Worm (Caenorhabditis elegans): Measurements from ENCODE around the gene F57H12.5.

Gene F57H12.5

ce11 chrIV:7988385-7988784, 21.3 kb downstream of the F57H12.5 start, which contains the start of gene col-115:
Gene col-115 (plus strand): TSS chrIV:7988685.
- TF ChIP-seq lir-1 (GFP tag; conservative IDR thresholded peaks at IDR 0.05) (no peak), sea-2 (GFP tag; IDR thresholded peaks at IDR 0.05) (no peak), bed-1 (GFP tag; IDR thresholded peaks at IDR 0.05) (no peak), sptf-2 (GFP tag; optimal IDR thresholded peaks at IDR 0.05) (no peak), F57A8.1 (GFP tag; optimal IDR thresholded peaks at IDR 0.05) (no peak), sdz-38 (tag; optimal IDR thresholded peaks at IDR 0.05) (no peak)

DNA sequence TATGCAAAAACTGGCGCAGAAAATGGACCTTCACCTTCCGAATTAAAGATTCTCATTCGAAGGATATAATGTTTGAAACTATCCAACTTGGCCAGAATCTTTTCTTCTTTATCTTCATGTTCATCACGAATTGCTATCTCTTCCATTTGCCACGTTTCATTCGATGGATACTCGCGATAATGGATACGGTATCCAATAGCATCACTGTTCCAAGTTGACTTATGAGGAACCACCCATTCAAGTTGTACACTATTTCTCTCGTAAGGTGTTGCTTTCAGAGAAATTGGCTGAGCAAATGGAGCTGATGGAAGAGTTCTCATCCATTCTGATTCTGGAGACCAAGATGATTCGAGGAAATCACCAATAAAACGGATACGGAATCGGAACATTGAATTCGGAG, 27.6 kb downstream of the F57H12.5 start:
- no peak for TF ChIP-seq lin-54 (GFP tag; optimal IDR thresholded peaks at IDR 0.05)
- TF ChIP-seq hmg-1.2 (GFP tag; IDR thresholded peaks at IDR 0.05), result no peak
- TF ChIP-seq zfh-2 (GFP tag; conservative IDR thresholded peaks at IDR 0.05), result no peak
- no peak for TF ChIP-seq F37B4.10 (GFP tag; IDR thresholded peaks at IDR 0.05)
- TF ChIP-seq unc-62 (GFP tag; optimal IDR thresholded peaks at IDR 0.05), result no peak
- no peak for TF ChIP-seq egl-44 (GFP tag; IDR thresholded peaks at IDR 0.05)
- no peak for TF ChIP-seq lin-40 (tag; optimal IDR thresholded peaks at IDR 0.05)
- no peak for TF ChIP-seq athp-1 (tag; optimal IDR thresholded peaks at IDR 0.05)
- no peak for TF ChIP-seq egl-18 (GFP tag; IDR thresholded peaks at IDR 0.05)
- TF ChIP-seq tbx-9 (tag; optimal IDR thresholded peaks at IDR 0.05; ENCODE audit: borderline replicate concordance), result no peak

DNA sequence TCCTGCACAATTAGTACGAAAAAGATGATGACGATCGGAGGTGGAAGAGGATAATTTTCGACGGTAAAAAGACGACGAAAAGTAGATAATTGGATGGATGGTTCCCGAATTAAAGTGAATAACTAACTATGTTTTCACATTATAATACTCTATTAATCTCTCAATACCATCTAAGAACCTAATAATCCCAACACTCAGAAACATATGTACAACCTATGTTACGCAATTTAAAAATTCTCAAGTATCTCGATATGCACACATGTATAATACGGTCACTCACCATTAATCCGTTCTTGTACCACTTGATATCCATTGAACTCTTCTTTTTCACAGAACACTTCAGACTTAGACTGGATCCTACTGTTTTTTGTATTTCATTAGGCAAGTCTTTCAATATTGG, 33.7 kb downstream of the F57H12.5 start:
- no peak for TF ChIP-seq F33H1.4 (GFP tag; IDR thresholded peaks at IDR 0.05)
- no peak for TF ChIP-seq bed-1 (GFP tag; IDR thresholded peaks at IDR 0.05)
- TF ChIP-seq ama-1 (optimal IDR thresholded peaks at IDR 0.05), result no peak
- no peak for TF ChIP-seq ama-1 (GFP tag; optimal IDR thresholded peaks at IDR 0.05)
- TF ChIP-seq K11D2.4 (GFP tag; IDR thresholded peaks at IDR 0.05), result no peak
- TF ChIP-seq sptf-2 (GFP tag; optimal IDR thresholded peaks at IDR 0.05), result no peak
- TF ChIP-seq him-1 (tag; optimal IDR thresholded peaks at IDR 0.05), result no peak
- no peak for TF ChIP-seq F39B2.1 (GFP tag; IDR thresholded peaks at IDR 0.05)
- no peak for TF ChIP-seq Y53G8AR.9 (GFP tag; conservative IDR thresholded peaks at IDR 0.05)
- TF ChIP-seq snpc-1.3 (tag; optimal IDR thresholded peaks at IDR 0.05; ENCODE audit: insufficient read depth), result no peak
- TF ChIP-seq egrh-3 (GFP tag; IDR thresholded peaks at IDR 0.05), result no peak
- no peak for TF ChIP-seq ceh-91 (GFP tag; IDR thresholded peaks at IDR 0.05)
- no peak for TF ChIP-seq hmg-1.2 (GFP tag; IDR thresholded peaks at IDR 0.05)
- no peak for TF ChIP-seq attf-5 (GFP tag; optimal IDR thresholded peaks at IDR 0.05)
- no peak for TF ChIP-seq let-526 (GFP tag; IDR thresholded peaks at IDR 0.05)
- TF ChIP-seq ceh-79 (tag; optimal IDR thresholded peaks at IDR 0.05), result no peak
- TF ChIP-seq aptf-3 (GFP tag; IDR thresholded peaks at IDR 0.05), result no peak
- no peak for TF ChIP-seq nhr-80 (tag; optimal IDR thresholded peaks at IDR 0.05)

- no peak for TF ChIP-seq lag-1 (GFP tag; IDR thresholded peaks at IDR 0.05)
- no peak for TF ChIP-seq mes-4 (tag; optimal IDR thresholded peaks at IDR 0.05)
- no peak for TF ChIP-seq ztf-6 (GFP tag; IDR thresholded peaks at IDR 0.05)
- TF ChIP-seq fkh-3 (tag; optimal IDR thresholded peaks at IDR 0.05), result no peak
- TF ChIP-seq cebp-1 (GFP tag; IDR thresholded peaks at IDR 0.05), result no peak
- TF ChIP-seq cebp-1 (tag; optimal IDR thresholded peaks at IDR 0.05), result no peak
- no peak for TF ChIP-seq Y53F4B.3 (GFP tag; IDR thresholded peaks at IDR 0.05)
- TF ChIP-seq Y56A3A.18 (GFP tag; IDR thresholded peaks at IDR 0.05), result no peak
- TF ChIP-seq sdz-38 (tag; optimal IDR thresholded peaks at IDR 0.05), result no peak
- no peak for TF ChIP-seq ekl-4 (GFP tag; IDR thresholded peaks at IDR 0.05)
- TF ChIP-seq lsy-27 (tag; optimal IDR thresholded peaks at IDR 0.05; ENCODE audit: borderline replicate concordance, insufficient read depth), result no peak
- no peak for TF ChIP-seq F57C9.4 (tag; optimal IDR thresholded peaks at IDR 0.05)
- TF ChIP-seq aptf-2 (GFP tag; conservative IDR thresholded peaks at IDR 0.05), result no peak
- TF ChIP-seq ceh-91 (GFP tag; IDR thresholded peaks at IDR 0.05), result no peak
- TF ChIP-seq ceh-40 (GFP tag; IDR thresholded peaks at IDR 0.05), result no peak
- TF ChIP-seq ztf-3 (GFP tag; optimal IDR thresholded peaks at IDR 0.05), result no peak
- TF ChIP-seq hlh-12 (tag; optimal IDR thresholded peaks at IDR 0.05), result no peak
Observed at ce11 chrIV:8004019-8004418, 36.9 kb downstream of the F57H12.5 start, which contains the start of gene rig-4. Gene rig-4 (minus strand): TSS chrIV:8004119.
